Fruit fly (Drosophila melanogaster) whole organism, embryonic: ENCODE measurements around the gene sloth1.

Source experiments
- Abd-B ChIP-seq: fragments of 200-800 bp; sonication (Bioruptor generic); optimal IDR thresholded peaks from 2 replicates; lab custom pipeline; 2018; ENCODE audit warnings: missing biosample characterization, mild to moderate bottlenecking, missing genetic modification characterization, moderate library complexity
- Ada2b ChIP-seq: fragments of 200-800 bp; sonication (Bioruptor generic); IDR thresholded peaks from 2 replicates; pipeline ENCODE4 v1.3.6; 2022; ENCODE audit warnings: missing biosample characterization, missing genetic modification characterization
- Atf-2 ChIP-seq: fragments of 200-800 bp; sonication (Bioruptor generic); optimal IDR thresholded peaks from 2 replicates; lab custom pipeline; 2016; ENCODE audit warnings: missing biosample characterization, missing genetic modification characterization
- Atf3 ChIP-seq: fragments of 200-800 bp; sonication (Bioruptor generic); optimal IDR thresholded peaks from 3 replicates; lab custom pipeline; 2016; ENCODE audit warnings: missing biosample characterization, missing genetic modification characterization
- CG10147 ChIP-seq: fragments of 200-800 bp; sonication (Bioruptor generic); optimal IDR thresholded peaks from 2 replicates; lab custom pipeline; 2019; ENCODE audit warnings: missing biosample characterization, mild to moderate bottlenecking, missing genetic modification characterization, moderate library complexity
- CG10267 ChIP-seq: fragments of 200-800 bp; sonication (Bioruptor generic); optimal IDR thresholded peaks from 2 replicates; lab custom pipeline; 2018; ENCODE audit warnings: missing biosample characterization, mild to moderate bottlenecking, missing genetic modification characterization, moderate library complexity
- CG11085 ChIP-seq: fragments of 200-800 bp; sonication (Bioruptor generic); IDR thresholded peaks from 2 replicates; pipeline ENCODE4 v1.3.6; 2022; ENCODE audit warnings: missing biosample characterization, missing genetic modification characterization
- CG12659 ChIP-seq: fragments of 200-800 bp; sonication (Bioruptor generic); optimal IDR thresholded peaks from 3 replicates; lab custom pipeline; 2017; ENCODE audit warnings: mild to moderate bottlenecking, missing biosample characterization, missing genetic modification reagents, missing genetic modification characterization
- CG14014 ChIP-seq: fragments of 200-800 bp; sonication (Bioruptor generic); IDR thresholded peaks from 2 replicates; pipeline ENCODE4 v1.3.6; 2022; ENCODE audit warnings: missing biosample characterization, missing genetic modification characterization
- CG1529 ChIP-seq: fragments of 200-800 bp; sonication (Bioruptor generic); optimal IDR thresholded peaks from 3 replicates; lab custom pipeline; 2018; ENCODE audit warnings: missing biosample characterization, missing genetic modification characterization
- CG1602 ChIP-seq: fragments of 200-800 bp; sonication (Bioruptor generic); optimal IDR thresholded peaks from 3 replicates; lab custom pipeline; 2016; ENCODE audit warnings: missing biosample characterization, missing genetic modification characterization
- CG17328 ChIP-seq: fragments of 200-800 bp; sonication (Bioruptor generic); IDR thresholded peaks from 2 replicates; pipeline ENCODE4 v1.3.6; 2022; ENCODE audit warnings: missing biosample characterization, missing genetic modification characterization
- CG18011 ChIP-seq: fragments of 200-800 bp; sonication (Bioruptor generic); optimal IDR thresholded peaks from 2 replicates; lab custom pipeline; 2017; ENCODE audit warnings: missing biosample characterization, missing genetic modification characterization, mild to moderate bottlenecking, moderate library complexity, missing genotype
- CG2199 ChIP-seq: fragments of 200-800 bp; sonication (Bioruptor generic); IDR thresholded peaks from 3 replicates; pipeline ENCODE4 v1.3.6; 2022; ENCODE audit warnings: missing biosample characterization, missing genetic modification characterization
- CG34422 ChIP-seq: fragments of 200-800 bp; sonication (Bioruptor generic); IDR thresholded peaks from 3 replicates; pipeline ENCODE4 v1.3.6; 2022; ENCODE audit warnings: missing biosample characterization, missing genetic modification characterization
- CG4730 ChIP-seq: fragments of 200-800 bp; sonication (Bioruptor generic); IDR thresholded peaks from 2 replicates; pipeline ENCODE4 v1.3.6; 2022; ENCODE audit warnings: missing biosample characterization, missing genetic modification characterization
- CG6254 ChIP-seq: fragments of 200-800 bp; sonication (Bioruptor generic); optimal IDR thresholded peaks from 3 replicates; lab custom pipeline; 2017; ENCODE audit warnings: mild to moderate bottlenecking, missing biosample characterization, missing genetic modification reagents, missing genetic modification characterization
- CG7372 ChIP-seq: fragments of 200-800 bp; sonication (Bioruptor generic); IDR thresholded peaks from 2 replicates; pipeline ENCODE4 v1.3.6; 2022; ENCODE audit warnings: missing biosample characterization, missing genetic modification characterization
- CG9817 ChIP-seq: fragments of 200-800 bp; sonication (Bioruptor generic); optimal IDR thresholded peaks from 2 replicates; lab custom pipeline; 2018; ENCODE audit warnings: missing biosample characterization, mild to moderate bottlenecking, missing genetic modification characterization, moderate library complexity
- Dek ChIP-seq: fragments of 200-800 bp; sonication (Bioruptor generic); optimal IDR thresholded peaks from 3 replicates; lab custom pipeline; 2019; ENCODE audit warnings: missing biosample characterization, mild to moderate bottlenecking, missing genetic modification characterization, moderate library complexity
- Myb ChIP-seq: fragments of 200-800 bp; sonication (Bioruptor generic); optimal IDR thresholded peaks from 2 replicates; lab custom pipeline; 2016; ENCODE audit warnings: missing biosample characterization, missing genetic modification characterization
- NC2α ChIP-seq: fragments of 200-800 bp; sonication (Bioruptor generic); optimal IDR thresholded peaks from 2 replicates; lab custom pipeline; 2016; ENCODE audit warnings: missing biosample characterization, missing genetic modification characterization
- NfI ChIP-seq: fragments of 200-800 bp; sonication (Bioruptor generic); optimal IDR thresholded peaks from 3 replicates; lab custom pipeline; 2018; ENCODE audit warnings: missing biosample characterization, mild to moderate bottlenecking, missing genetic modification characterization, moderate library complexity
- Oli ChIP-seq: fragments of 200-800 bp; sonication (Bioruptor generic); optimal IDR thresholded peaks from 2 replicates; lab custom pipeline; 2018; ENCODE audit warnings: missing biosample characterization, mild to moderate bottlenecking, missing genetic modification characterization, moderate library complexity
- Optix ChIP-seq: fragments of 200-800 bp; sonication (Bioruptor generic); IDR thresholded peaks from 3 replicates; pipeline ENCODE4 v1.3.6; 2022; ENCODE audit warnings: missing biosample characterization, missing genetic modification characterization
- PHDP ChIP-seq: fragments of 200-800 bp; sonication (Bioruptor generic); optimal IDR thresholded peaks from 3 replicates; lab custom pipeline; 2018; ENCODE audit warnings: missing biosample characterization, mild to moderate bottlenecking, missing genetic modification characterization, moderate library complexity
- Ptx1 ChIP-seq: fragments of 200-800 bp; sonication (Bioruptor generic); IDR thresholded peaks from 2 replicates; pipeline ENCODE4 v1.3.6; 2022; ENCODE audit warnings: missing biosample characterization, missing genetic modification characterization
- Rfx ChIP-seq: fragments of 200-800 bp; sonication (Bioruptor generic); IDR thresholded peaks from 2 replicates; pipeline ENCODE4 v1.3.6; 2022; ENCODE audit warnings: missing biosample characterization, missing genetic modification characterization
- Sox100B ChIP-seq: fragments of 200-800 bp; sonication (Bioruptor generic); optimal IDR thresholded peaks from 3 replicates; lab custom pipeline; 2018; ENCODE audit warnings: missing biosample characterization, mild to moderate bottlenecking, missing genetic modification characterization
- Xbp1 ChIP-seq: fragments of 200-800 bp; sonication (Bioruptor generic); optimal IDR thresholded peaks from 3 replicates; lab custom pipeline; 2016; ENCODE audit warnings: missing biosample characterization, mild to moderate bottlenecking, missing genetic modification characterization
- amos ChIP-seq: fragments of 200-800 bp; sonication (Bioruptor generic); IDR thresholded peaks from 2 replicates; pipeline ENCODE4 v1.3.6; 2022; ENCODE audit warnings: missing biosample characterization, missing genetic modification characterization; ENCODE audit not compliant: partially characterized antibody
- bcd ChIP-seq: fragments of 200-800 bp; sonication (Bioruptor generic); optimal IDR thresholded peaks from 2 replicates; lab custom pipeline; 2017; ENCODE audit warnings: missing biosample characterization, mild to moderate bottlenecking, missing genetic modification characterization
- bowl ChIP-seq: fragments of 200-800 bp; sonication (Bioruptor generic); IDR thresholded peaks from 2 replicates; pipeline ENCODE4 v1.3.6; 2022; ENCODE audit warnings: missing biosample characterization, missing genetic modification characterization
- dysf ChIP-seq: fragments of 200-800 bp; sonication (Bioruptor generic); IDR thresholded peaks from 3 replicates; pipeline ENCODE4 v1.3.6; 2022; ENCODE audit warnings: missing biosample characterization, missing genetic modification characterization
- fd96Cb ChIP-seq: fragments of 200-800 bp; sonication (Bioruptor generic); optimal IDR thresholded peaks from 2 replicates; lab custom pipeline; 2018; ENCODE audit warnings: missing biosample characterization, mild to moderate bottlenecking, missing genetic modification characterization, moderate library complexity
- gce ChIP-seq: fragments of 200-800 bp; sonication (Bioruptor generic); IDR thresholded peaks from 3 replicates; pipeline ENCODE4 v1.3.6; 2022; ENCODE audit warnings: missing biosample characterization, missing genetic modification characterization
- gfzf ChIP-seq: fragments of 200-800 bp; sonication (Bioruptor generic); optimal IDR thresholded peaks from 2 replicates; lab custom pipeline; 2016; ENCODE audit warnings: missing biosample characterization, mild to moderate bottlenecking, missing genetic modification characterization, moderate library complexity
- grau ChIP-seq: fragments of 200-800 bp; optimal IDR thresholded peaks from 3 replicates; lab custom pipeline; 2019; ENCODE audit warnings: missing biosample characterization, mild to moderate bottlenecking, missing genetic modification characterization, moderate library complexity
- grn ChIP-seq: fragments of 200-800 bp; sonication (Bioruptor generic); optimal IDR thresholded peaks from 3 replicates; lab custom pipeline; 2017; ENCODE audit warnings: missing biosample characterization, missing genetic modification characterization
- lab ChIP-seq: fragments of 200-800 bp; sonication (Bioruptor generic); optimal IDR thresholded peaks from 3 replicates; lab custom pipeline; 2017; ENCODE audit warnings: missing biosample characterization, missing genetic modification characterization, mild to moderate bottlenecking, moderate library complexity, missing genetic modification reagents
- maf-S ChIP-seq: fragments of 200-800 bp; sonication (Bioruptor generic); optimal IDR thresholded peaks from 2 replicates; lab custom pipeline; 2016; ENCODE audit warnings: missing biosample characterization, missing genetic modification characterization
- mirr ChIP-seq: fragments of 200-800 bp; sonication (Bioruptor generic); optimal IDR thresholded peaks from 3 replicates; lab custom pipeline; 2018; ENCODE audit warnings: missing biosample characterization, mild to moderate bottlenecking, missing genetic modification characterization
- mld ChIP-seq: fragments of 200-800 bp; sonication (Bioruptor generic); IDR thresholded peaks from 3 replicates; pipeline ENCODE4 v1.3.6; 2022; ENCODE audit warnings: missing biosample characterization, missing genetic modification characterization; ENCODE audit not compliant: partially characterized antibody
- oc ChIP-seq: fragments of 200-800 bp; sonication (Bioruptor generic); optimal IDR thresholded peaks from 2 replicates; lab custom pipeline; 2018; ENCODE audit warnings: missing biosample characterization, mild to moderate bottlenecking, missing genetic modification characterization, moderate library complexity
- sens ChIP-seq: fragments of 200-800 bp; sonication (Bioruptor generic); peaks from one replicate; lab custom pipeline; 2016; ENCODE audit warnings: missing biosample characterization, missing genetic modification characterization
- sob ChIP-seq: fragments of 200-800 bp; sonication (Bioruptor generic); IDR thresholded peaks from 2 replicates; pipeline ENCODE4 v1.3.6; 2022; ENCODE audit warnings: missing biosample characterization, missing genetic modification characterization
- tap ChIP-seq: fragments of 200-800 bp; optimal IDR thresholded peaks from 3 replicates; lab custom pipeline; 2019; ENCODE audit warnings: missing biosample characterization, mild to moderate bottlenecking, missing genetic modification characterization, moderate library complexity
- tgo ChIP-seq: fragments of 200-800 bp; sonication (Bioruptor generic); IDR thresholded peaks from 3 replicates; pipeline ENCODE4 v1.3.6; 2022; ENCODE audit warnings: missing biosample characterization, missing genetic modification characterization
- trem ChIP-seq: fragments of 200-800 bp; optimal IDR thresholded peaks from 3 replicates; lab custom pipeline; 2019; ENCODE audit warnings: missing biosample characterization, mild to moderate bottlenecking, missing genetic modification characterization, moderate library complexity

Gene sloth1

dm6 chrX:7001135-7001769 lies 9.9 kb upstream of the sloth1 start (continued):
- TF ChIP-seq Atf3 (GFP tag; lab: Kevin White, UChicago) = no peak
- TF ChIP-seq bowl (GFP tag; lab: Robert Waterston, UW) = no peak
- peak; percentile 4 for TF ChIP-seq bcd (GFP tag; lab: Kevin White, UChicago)
- peak; percentile 30 for TF ChIP-seq CG10267 (tag; lab: Kevin White, UChicago)
- 0 out of 2 replicates have a peak, but pooled peaks have one; percentile 49 for TF ChIP-seq sob (GFP tag; lab: Robert Waterston, UW)
- TF ChIP-seq mld (GFP tag; lab: Robert Waterston, UW) = no peak
- TF ChIP-seq CG1529 = peak; percentile 34
- TF ChIP-seq Ada2b (GFP tag; lab: Robert Waterston, UW) = peak; percentile 30; the same call in 1 of the 2 replicates
- TF ChIP-seq grau (tag; lab: Kevin White, UChicago) = peak; percentile 64
- no peak for TF ChIP-seq maf-S (GFP tag; lab: Kevin White, UChicago)
- TF ChIP-seq Sox100B (GFP tag; lab: Kevin White, UChicago) = peak; percentile 26
- TF ChIP-seq CG14014 (GFP tag; lab: Robert Waterston, UW) = peak; percentile 16; the same call in 1 of the 2 replicates
- TF ChIP-seq Atf-2 (GFP tag; lab: Kevin White, UChicago) = no peak
- peak; percentile 43; the same call in 1 of the 2 replicates for TF ChIP-seq CG17328
- peak; percentile 26 for TF ChIP-seq sens (GFP tag; lab: Kevin White, UChicago)
- TF ChIP-seq CG18011 (GFP tag; lab: Kevin White, UChicago) = no peak
- TF ChIP-seq fd96Cb (tag; lab: Kevin White, UChicago) = peak; percentile 40
- TF ChIP-seq gfzf (GFP tag; lab: Kevin White, UChicago) = no peak
- 0 out of 3 replicates have a peak, but pooled peaks have one; percentile 16 for TF ChIP-seq CG2199 (GFP tag; lab: Robert Waterston, UW)
- peak; percentile 8 for TF ChIP-seq Abd-B (GFP tag; lab: Kevin White, UChicago)
- peak; percentile 58 for TF ChIP-seq tap (tag; lab: Kevin White, UChicago)
- peak; percentile 80 for TF ChIP-seq lab (GFP tag; lab: Kevin White, UChicago)
- TF ChIP-seq Dek (tag; lab: Kevin White, UChicago) = peak; percentile 52
- TF ChIP-seq CG11085 = 0 out of 2 replicates have a peak, but pooled peaks have one; percentile 37
- TF ChIP-seq Ptx1 (GFP tag; lab: Robert Waterston, UW) = peak; percentile 51; the same call in 1 of the 2 replicates
- no peak for TF ChIP-seq CG7372 (GFP tag; lab: Robert Waterston, UW)
- peak; percentile 20 for TF ChIP-seq Oli (tag; lab: Kevin White, UChicago)
- peak; percentile 75 for TF ChIP-seq dysf (GFP tag; lab: Robert Waterston, UW)
- peak; percentile 7 for TF ChIP-seq mirr (GFP tag; lab: Kevin White, UChicago)
- TF ChIP-seq grn (GFP tag; lab: Kevin White, UChicago) = peak; percentile 57
- peak; percentile 37 for TF ChIP-seq CG6254 (GFP tag; lab: Kevin White, UChicago)
- TF ChIP-seq oc (tag; lab: Kevin White, UChicago) = peak; percentile 29
- TF ChIP-seq CG9817 (tag; lab: Kevin White, UChicago) = peak; percentile 33
- TF ChIP-seq tgo (GFP tag; lab: Robert Waterston, UW) = peak; percentile 69
- TF ChIP-seq Optix = 0 out of 3 replicates have a peak, but pooled peaks have one; percentile 44
- no peak for TF ChIP-seq amos (GFP tag; lab: Robert Waterston, UW)
- peak; percentile 42 for TF ChIP-seq trem (tag; lab: Kevin White, UChicago)
- TF ChIP-seq CG34422 (GFP tag; lab: Robert Waterston, UW) = 0 out of 3 replicates have a peak, but pooled peaks have one; percentile 62
- peak; percentile 45 for TF ChIP-seq CG12659 (GFP tag; lab: Kevin White, UChicago)
- TF ChIP-seq NC2α (GFP tag; lab: Kevin White, UChicago) = no peak
- TF ChIP-seq CG1602 (GFP tag; lab: Kevin White, UChicago) = peak; percentile 22
- TF ChIP-seq Xbp1 (GFP tag; lab: Kevin White, UChicago) = peak; percentile 32
- peak; percentile 23 for TF ChIP-seq PHDP (tag; lab: Kevin White, UChicago)
- TF ChIP-seq CG4730 = 0 out of 2 replicates have a peak, but pooled peaks have one; percentile 15
- TF ChIP-seq Myb (GFP tag; lab: Kevin White, UChicago) = no peak
- peak; percentile 81 for TF ChIP-seq Rfx
- TF ChIP-seq gce (GFP tag; lab: Robert Waterston, UW) = no peak
- no peak for TF ChIP-seq CG10147 (GFP tag; lab: Kevin White, UChicago)
- TF ChIP-seq NfI = peak; percentile 19
